Fruit fly (Drosophila melanogaster) whole organism, pupa: ENCODE data around the gene Pp1-Y1.

Source experiments
- CG8301 ChIP-seq: fragments of 200-800 bp; sonication (Bioruptor generic); optimal IDR thresholded peaks from 2 replicates; lab custom pipeline; 2018; ENCODE audit warnings: missing biosample characterization, mild to moderate bottlenecking, missing genetic modification characterization

Pp1-Y1 gene

DNA sequence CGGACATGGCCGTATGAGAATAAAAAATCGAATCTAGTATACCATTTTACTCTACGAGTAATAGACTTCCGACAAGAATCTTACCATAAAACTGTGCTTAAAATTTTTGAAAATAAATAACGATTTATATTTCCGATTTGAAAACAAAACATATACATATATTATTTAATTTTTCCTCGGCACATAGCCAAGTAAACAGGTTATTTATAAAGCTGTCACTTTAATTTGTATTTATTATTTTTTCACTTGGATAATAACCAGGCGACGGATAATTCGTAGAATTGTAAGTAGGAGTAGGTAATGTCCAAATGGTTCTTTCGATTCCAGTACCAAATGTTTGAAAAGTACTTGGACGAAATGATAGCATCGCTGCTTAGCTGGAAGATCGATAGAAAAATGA, at the start of gene Pp1-Y1:
Gene Pp1-Y1 (plus strand): TSS at position 301 of the 400 bp plus-strand sequence.
- no peak for TF ChIP-seq CG8301 (tag; lab: Kevin White, UChicago)
